Worm (Caenorhabditis elegans): ENCODE measurements around the gene C38C3.6.

ce11 chrV:1522485-1522884, 31.1 kb upstream of the C38C3.6 start, which contains the start of gene str-243:
- no peak for TF ChIP-seq B0019.2 (GFP tag; conservative IDR thresholded peaks at IDR 0.05)
- TF ChIP-seq Y67H2A.10 (GFP tag; conservative IDR thresholded peaks at IDR 0.05), result no peak

Data from whole organism, young adult.